Worm (Caenorhabditis elegans) whole organism, L4 larva: ENCODE data around the gene R06B10.7.

Experiments
- F44E2.7 ChIP-seq: fragments of 200-800 bp; sonication (Bioruptor generic); IDR thresholded peaks from 2 replicates; pipeline ENCODE4 v2.1.2; 2022; ENCODE audit warnings: missing genetic modification characterization, missing compliant biosample characterization
- T26A8.4 ChIP-seq: fragments of 200-800 bp; sonication (Bioruptor generic); IDR thresholded peaks from 2 replicates; pipeline ENCODE4 v1.3.6; 2022; ENCODE audit warnings: missing genetic modification characterization, missing compliant biosample characterization
- ZK337.2 ChIP-seq: fragments of 200-800 bp; sonication (Bioruptor generic); IDR thresholded peaks from 2 replicates; pipeline ENCODE4 v1.3.6; 2022; ENCODE audit warnings: missing genetic modification reagents, missing genetic modification characterization, missing compliant biosample characterization
- aha-1 ChIP-seq: fragments of 150-350 bp; peaks from one replicate; lab custom pipeline; 2014; ENCODE audit warnings: missing biosample characterization, missing genetic modification characterization
- ama-1 ChIP-seq: fragments of 150-350 bp; optimal IDR thresholded peaks from 2 replicates; lab custom pipeline; 2014; ENCODE audit warnings: inconsistent platforms, mixed read lengths
- ceh-28 ChIP-seq: fragments of 150-350 bp; optimal IDR thresholded peaks from 2 replicates; lab custom pipeline; 2014; ENCODE audit warnings: missing biosample characterization, missing genetic modification reagents, missing genetic modification characterization
- ces-1 ChIP-seq: fragments of 150-350 bp; sonication (generic microtip); optimal IDR thresholded peaks from 4 replicates; lab custom pipeline; 2014; ENCODE audit warnings: missing biosample characterization, missing genetic modification reagents, missing genetic modification characterization
- daf-12 ChIP-seq: fragments of 150-350 bp; optimal IDR thresholded peaks from 2 replicates; lab custom pipeline; 2014; ENCODE audit warnings: missing biosample characterization, missing genetic modification reagents, missing genetic modification characterization
- daf-16 ChIP-seq, 3 experiments: sonication (generic microtip); optimal IDR thresholded peaks; 2 replicates each; lab custom pipeline; 2016 to 2017; ENCODE audit warnings: missing genetic modification characterization in 3 of 3, missing genetic modification reagents in 3 of 3, mild to moderate bottlenecking in 2 of 3, missing compliant biosample characterization in 2 of 3, missing biosample characterization in 1 of 3, moderate library complexity in 1 of 3
- hif-1 ChIP-seq, 2 experiments: sonication (generic microtip); optimal IDR thresholded peaks; 2 replicates each; lab custom pipeline; 2016 to 2017; ENCODE audit warnings: missing compliant biosample characterization in 2 of 2, missing genetic modification characterization in 2 of 2, missing genetic modification reagents in 2 of 2, missing genotype in 2 of 2, mild to moderate bottlenecking in 1 of 2
- hmg-1.1 ChIP-seq: fragments of 200-800 bp; sonication (Bioruptor generic); IDR thresholded peaks from 2 replicates; pipeline ENCODE4 v1.3.6; 2022; ENCODE audit warnings: missing genetic modification reagents, missing genetic modification characterization, missing compliant biosample characterization
- lin-38 ChIP-seq: fragments of 200-800 bp; sonication (Bioruptor generic); IDR thresholded peaks from 2 replicates; pipeline ENCODE4 v1.3.6; 2022; ENCODE audit warnings: missing genetic modification reagents, missing genetic modification characterization, missing compliant biosample characterization
- lir-3 ChIP-seq: sonication (generic microtip); optimal IDR thresholded peaks from 2 replicates; lab custom pipeline; 2016; ENCODE audit warnings: mild to moderate bottlenecking, missing genetic modification characterization, missing compliant biosample characterization
- mdt-29 ChIP-seq: fragments of 200-800 bp; sonication (Bioruptor generic); IDR thresholded peaks from 2 replicates; pipeline ENCODE4 v1.3.6; 2022; ENCODE audit warnings: missing genetic modification reagents, missing genetic modification characterization, missing compliant biosample characterization
- mes-2 ChIP-seq: sonication (generic microtip); optimal IDR thresholded peaks from 2 replicates; lab custom pipeline; 2016; ENCODE audit warnings: missing genotype, mild to moderate bottlenecking, missing genetic modification characterization, missing compliant biosample characterization; ENCODE audit not compliant: poor library complexity, severe bottlenecking
- mxl-2 ChIP-seq: fragments of 200-800 bp; sonication (Bioruptor generic); conservative IDR thresholded peaks from 2 replicates; pipeline ENCODE4 v1.3.6; 2022; ENCODE audit warnings: missing genetic modification reagents, missing genetic modification characterization, missing compliant biosample characterization
- nhr-102 ChIP-seq: sonication (generic microtip); optimal IDR thresholded peaks from 2 replicates; lab custom pipeline; 2016; ENCODE audit warnings: mild to moderate bottlenecking, missing genetic modification characterization, moderate library complexity, missing compliant biosample characterization
- nhr-11 ChIP-seq: fragments of 150-350 bp; optimal IDR thresholded peaks from 2 replicates; lab custom pipeline; 2014; ENCODE audit warnings: missing biosample characterization, missing genetic modification characterization
- nhr-111 ChIP-seq: fragments of 200-800 bp; sonication (Bioruptor generic); optimal IDR thresholded peaks from 2 replicates; lab custom pipeline; 2018; ENCODE audit warnings: mild to moderate bottlenecking, missing genetic modification characterization, missing compliant biosample characterization
- nhr-25 ChIP-seq: sonication (generic microtip); optimal IDR thresholded peaks from 2 replicates; lab custom pipeline; 2017; ENCODE audit warnings: missing genetic modification characterization, mild to moderate bottlenecking, missing compliant biosample characterization, antibody characterized with exemption, moderate library complexity, borderline replicate concordance; ENCODE audit not compliant: insufficient read depth
- nhr-28 ChIP-seq: fragments of 150-350 bp; optimal IDR thresholded peaks from 2 replicates; lab custom pipeline; 2014; ENCODE audit warnings: missing biosample characterization, missing genetic modification characterization
- nhr-76 ChIP-seq: fragments of 150-350 bp; optimal IDR thresholded peaks from 2 replicates; lab custom pipeline; 2014; ENCODE audit warnings: missing biosample characterization, missing genetic modification characterization
- nhr-77 ChIP-seq: fragments of 150-350 bp; optimal IDR thresholded peaks from 2 replicates; lab custom pipeline; 2014; ENCODE audit warnings: missing biosample characterization, missing genetic modification characterization
- pha-4 ChIP-seq, 2 experiments: fragments of 150-350 bp in 1 of 2; fragments of 200-800 bp in 1 of 2; sonication (Bioruptor generic) in 1 of 2; IDR thresholded peaks in 1 of 2; optimal IDR thresholded peaks in 1 of 2; 2 replicates each; pipeline versions ENCODE4 v1.3.6 to Lab custom; 2014 to 2022; ENCODE audit warnings: missing genetic modification characterization in 2 of 2, missing genetic modification reagents in 2 of 2, missing biosample characterization in 1 of 2, missing compliant biosample characterization in 1 of 2
- sdz-12 ChIP-seq: fragments of 200-800 bp; sonication (Bioruptor generic); optimal IDR thresholded peaks from 2 replicates; lab custom pipeline; 2018; ENCODE audit warnings: mild to moderate bottlenecking, missing genetic modification characterization, missing compliant biosample characterization
- set-16 ChIP-seq: fragments of 200-800 bp; sonication (Bioruptor generic); IDR thresholded peaks from 2 replicates; pipeline ENCODE4 v1.3.6; 2022; ENCODE audit warnings: missing genetic modification reagents, missing genetic modification characterization, missing compliant biosample characterization
- skn-1 ChIP-seq: fragments of 150-350 bp; optimal IDR thresholded peaks from 2 replicates; lab custom pipeline; 2014; ENCODE audit warnings: missing biosample characterization, missing genetic modification characterization
- spr-1 ChIP-seq: sonication (generic microtip); optimal IDR thresholded peaks from 2 replicates; lab custom pipeline; 2016; ENCODE audit warnings: mild to moderate bottlenecking, missing genetic modification characterization, missing compliant biosample characterization
- tag-97 ChIP-seq: fragments of 200-800 bp; sonication (Bioruptor generic); IDR thresholded peaks from 2 replicates; pipeline ENCODE4 v1.3.6; 2022; ENCODE audit warnings: missing genetic modification characterization, missing compliant biosample characterization
- unc-39 ChIP-seq: sonication (generic microtip); optimal IDR thresholded peaks from 2 replicates; lab custom pipeline; 2017; ENCODE audit warnings: missing biosample characterization, missing genetic modification characterization
- unc-62 ChIP-seq, 3 experiments: fragments of 150-350 bp in 1 of 3; sonication (generic microtip); optimal IDR thresholded peaks in 2 of 3; peaks in 1 of 3; 1 replicate in 1 of 3; 2 replicates in 2 of 3; lab custom pipeline; 2014 to 2017; ENCODE audit warnings: missing biosample characterization in 3 of 3, missing genetic modification characterization in 3 of 3, missing genetic modification reagents in 3 of 3, missing genotype in 1 of 3
- zfp-2 ChIP-seq: sonication (generic microtip); optimal IDR thresholded peaks from 2 replicates; lab custom pipeline; 2016; ENCODE audit warnings: mild to moderate bottlenecking, missing genetic modification characterization, missing compliant biosample characterization

R06B10.7 gene

DNA sequence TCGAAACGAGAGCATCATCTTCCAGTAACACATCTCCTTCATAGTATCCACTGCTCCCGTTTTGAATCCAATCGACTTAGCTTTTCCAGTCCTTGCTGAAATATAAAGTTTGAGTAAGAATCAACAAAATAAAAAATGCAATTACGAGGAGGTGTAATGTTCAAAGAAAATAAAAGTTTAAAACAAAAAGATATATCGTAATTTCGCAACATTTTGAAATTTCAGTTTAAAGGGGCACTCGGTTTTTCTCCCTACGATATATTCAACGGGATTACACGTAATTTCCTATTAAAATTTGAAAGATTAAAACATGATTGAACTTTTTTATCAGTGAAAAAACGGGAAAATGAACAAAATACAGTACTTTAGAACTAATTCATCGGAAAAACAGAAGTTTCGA, 14.9 kb upstream of the R06B10.7 start, which contains the start of gene Y34F4.3:
Y34F4.3 (minus strand) TSS at position 101 of the 400 bp plus-strand sequence.
- TF ChIP-seq ceh-28 (tag; lab: Kevin White, UChicago) (no peak), nhr-77 (tag; lab: Kevin White, UChicago) (no peak), T26A8.4 (no peak), zfp-2 (no peak), hmg-1.1 (no peak), unc-39 (no peak), mdt-29 (GFP tag; lab: Robert Waterston, UW) (no peak), ces-1 (GFP tag; lab: Kevin White, UChicago) (no peak), skn-1 (tag; lab: Kevin White, UChicago) (no peak), ZK337.2 (GFP tag; lab: Robert Waterston, UW) (no peak), nhr-76 (tag; lab: Kevin White, UChicago) (no peak), F44E2.7 (GFP tag; lab: Robert Waterston, UW) (no peak), mes-2 (tag; lab: Kevin White, UChicago) (no peak), nhr-111 (GFP tag; lab: Kevin White, UChicago) (no peak), pha-4 (GFP tag; IDR thresholded peaks at IDR 0.05; lab: Robert Waterston, UW) (no peak), pha-4 (tag; optimal IDR thresholded peaks at IDR 0.05; lab: Kevin White, UChicago) (no peak), spr-1 (tag; lab: Kevin White, UChicago) (no peak), daf-12 (no peak), nhr-102 (tag; lab: Kevin White, UChicago) (no peak), tag-97 (GFP tag; lab: Robert Waterston, UW) (no peak), nhr-28 (tag; lab: Kevin White, UChicago) (no peak)

DNA sequence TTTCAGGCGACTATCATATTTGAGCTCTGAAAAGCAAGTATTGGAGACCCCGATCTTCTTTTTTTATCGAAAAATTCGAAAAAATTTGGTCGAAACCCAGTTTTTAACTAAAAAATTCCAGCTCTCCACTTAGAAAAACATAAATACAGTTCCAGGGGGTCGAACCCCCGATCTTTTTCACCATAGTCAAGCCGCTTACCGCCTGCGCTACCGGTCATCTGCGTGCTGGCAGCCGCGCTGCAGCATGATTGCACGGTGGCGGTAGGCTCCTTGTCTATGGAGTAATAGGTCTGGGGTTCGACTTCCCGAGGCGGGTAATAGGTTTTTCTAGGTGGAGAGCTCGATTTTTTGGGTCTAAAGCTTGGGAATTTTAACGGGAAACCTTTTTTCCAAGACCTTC, 8.6 kb upstream of the R06B10.7 start, which contains the start of gene clc-24:
clc-24 (plus strand) TSS at position 263 of the 400 bp plus-strand sequence.
- peak; percentile 45; the same call in 1 of the 2 replicates for TF ChIP-seq set-16 (GFP tag; lab: Robert Waterston, UW)
- TF ChIP-seq nhr-25 (tag; lab: Kevin White, UChicago), result no peak

DNA sequence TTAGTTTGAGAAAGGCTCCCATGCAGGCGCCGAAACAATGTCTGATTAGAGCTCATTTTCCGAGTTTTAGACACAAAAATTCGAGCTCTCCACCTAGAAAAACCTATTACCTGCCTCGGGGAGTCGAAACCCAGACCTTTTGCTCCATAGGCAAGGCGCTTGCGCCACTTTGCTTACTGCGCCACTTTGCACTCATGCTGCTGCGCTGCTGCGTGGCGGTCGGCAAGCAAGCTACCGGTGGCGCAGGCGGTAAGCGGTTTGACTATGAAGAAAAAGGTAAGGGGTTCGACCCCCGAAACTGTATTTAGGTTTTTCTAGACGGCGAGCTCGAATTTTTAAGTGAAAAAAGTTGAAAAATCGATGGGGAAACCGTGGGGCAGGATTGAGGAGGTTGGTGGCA, 7.8 kb upstream of the R06B10.7 start:
- peak; percentile 71 for TF ChIP-seq set-16 (GFP tag; lab: Robert Waterston, UW)
- TF ChIP-seq, all 104 proteins: peak for 1; not testable (repeated sequence) for 103

DNA sequence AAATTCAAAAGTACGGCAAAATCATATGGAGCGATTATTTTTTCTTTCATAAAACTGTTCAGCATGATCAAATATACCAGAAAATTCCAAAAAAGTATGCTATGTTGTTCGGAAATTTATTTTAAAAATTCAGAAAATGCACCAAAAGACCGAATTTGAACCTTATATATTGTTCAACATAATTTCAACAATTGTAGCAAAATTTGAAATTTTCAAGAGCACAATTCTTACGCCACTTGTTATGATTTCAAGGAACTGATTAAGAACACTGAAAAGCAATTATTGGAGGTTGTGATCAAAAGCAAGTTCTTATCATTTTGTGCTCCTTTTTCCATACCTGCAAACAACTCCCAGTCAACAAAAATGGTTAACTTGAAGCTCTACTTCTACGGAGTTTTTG, 6.9 kb upstream of the R06B10.7 start, which contains the start of gene clc-27:
clc-27 (plus strand) TSS at position 301 of the 400 bp plus-strand sequence.
- peak; percentile 28 for TF ChIP-seq nhr-28 (tag; lab: Kevin White, UChicago)
- no peak for TF ChIP-seq mxl-2
- peak in 1 of 2 experiments; percentile 31 for TF ChIP-seq unc-62 (GFP tag; optimal IDR thresholded peaks at IDR 0.05 in 1 of 2; lab: Kevin White, UChicago)
- TF ChIP-seq unc-62 (tag; optimal IDR thresholded peaks at IDR 0.05; lab: Kevin White, UChicago), result no peak
- no peak for TF ChIP-seq lin-38 (GFP tag; lab: Robert Waterston, UW)
- TF ChIP-seq daf-16 (GFP tag; optimal IDR thresholded peaks at IDR 0.05; lab: Kevin White, UChicago), result no peak
- TF ChIP-seq daf-16 (tag; optimal IDR thresholded peaks at IDR 0.05; lab: Kevin White, UChicago), result peak; percentile 61
- TF ChIP-seq ama-1 (lab: Kevin White, UChicago), result no peak

DNA sequence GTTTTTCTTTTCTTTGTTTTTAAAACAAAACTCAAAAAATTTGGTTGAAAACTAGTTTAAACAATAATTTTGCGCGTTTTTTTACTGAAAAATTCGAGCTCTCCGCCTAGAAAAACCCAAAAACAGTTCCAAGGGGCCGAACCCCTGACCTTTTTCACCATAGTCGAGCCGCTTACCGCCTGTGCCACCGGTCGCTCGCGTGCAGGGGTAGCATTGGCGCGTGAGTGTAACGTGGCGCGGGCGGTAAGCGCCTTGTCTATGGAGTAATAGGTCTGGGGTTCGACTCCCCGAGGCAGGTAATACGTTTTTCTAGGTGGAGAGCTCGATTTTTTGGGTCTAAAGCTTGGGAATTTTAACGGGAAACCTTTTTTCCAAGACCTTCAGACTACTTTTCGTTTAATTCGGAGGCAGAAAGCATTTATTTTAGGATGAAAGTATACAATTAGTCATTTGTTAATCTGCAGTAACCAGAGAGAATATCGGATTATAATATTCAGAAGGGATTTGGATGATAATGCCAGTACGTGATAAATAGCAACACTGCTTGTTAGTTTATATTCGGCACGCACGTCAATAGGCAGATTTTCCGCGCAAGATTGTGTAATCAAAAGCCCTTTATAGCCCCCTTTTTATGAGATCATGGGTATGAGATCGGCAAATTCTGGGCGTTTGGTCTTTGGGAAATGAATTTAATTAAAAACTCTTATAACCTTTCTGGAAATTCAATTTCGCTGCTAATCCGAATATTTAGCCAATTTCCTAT, 6.1 kb upstream of the R06B10.7 start:
- TF ChIP-seq hif-1 (tag; optimal IDR thresholded peaks at IDR 0.05; lab: Kevin White, UChicago) (no peak), nhr-11 (peak; percentile 4), lir-3 (tag; lab: Kevin White, UChicago) (no peak), sdz-12 (GFP tag; lab: Kevin White, UChicago) (no peak), unc-62 (GFP tag; optimal IDR thresholded peaks at IDR 0.05 in 1 of 2; lab: Kevin White, UChicago) (peak in 1 of 2 experiments; percentile 2), unc-62 (tag; optimal IDR thresholded peaks at IDR 0.05; lab: Kevin White, UChicago) (no peak), set-16 (GFP tag; lab: Robert Waterston, UW) (peak; percentile 55), aha-1 (tag; lab: Kevin White, UChicago) (peak; percentile 81)
